Comparison of ENCODE assay signal across 1 fruit fly cellular context in the genomic region with DNA sequence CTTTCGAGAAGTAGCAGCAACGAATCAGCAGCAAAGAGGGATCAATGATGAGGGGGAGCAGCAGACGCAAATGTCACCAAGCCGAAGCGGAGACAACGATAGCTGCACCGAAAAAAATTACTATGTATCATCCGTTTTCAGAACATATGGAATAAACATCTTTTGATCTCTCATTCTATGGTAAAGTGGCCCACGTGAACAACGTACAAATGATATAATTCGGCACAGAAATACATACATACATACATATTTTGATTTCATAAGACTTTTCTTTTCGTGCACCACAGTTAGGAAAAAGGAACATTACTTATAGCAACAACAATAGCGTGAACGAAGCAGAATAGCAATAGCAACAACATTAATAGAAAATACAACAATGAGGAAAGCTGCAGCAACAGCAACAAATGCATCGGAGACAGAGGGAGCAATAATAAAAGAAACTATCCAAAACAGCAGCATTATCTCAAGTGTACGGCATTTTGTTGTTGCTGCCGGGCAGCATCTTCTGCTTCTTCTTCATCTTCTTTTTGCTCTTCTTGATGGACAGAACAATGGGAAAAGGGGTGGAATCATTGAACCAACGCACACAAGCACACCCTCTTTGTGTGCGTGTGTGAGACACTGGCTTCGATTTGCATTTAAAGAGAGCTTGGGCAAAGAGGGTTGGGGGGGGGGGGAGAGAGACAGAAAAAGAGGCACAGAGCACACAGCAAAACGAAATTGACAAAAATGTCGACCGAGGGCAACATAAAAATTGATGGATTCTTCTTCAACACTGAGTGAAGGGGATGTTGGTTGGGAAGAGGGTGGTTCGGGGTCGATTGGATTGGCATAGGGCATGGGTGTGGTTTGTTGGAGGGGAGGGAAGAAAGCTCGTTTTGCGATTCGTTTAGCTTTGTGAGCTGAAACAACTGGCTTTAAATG.
TF ChIP-seq lines count a peak whose summit lies in the region.

No protein-coding gene starts in this region.

TF ChIP-seq in whole organism, embryonic, 481 proteins besides CTCF, POLR2A, EP300 and RAD21 (continued from another document and continues in another):
- TF ChIP-seq Atf6 (GFP tag; IDR thresholded peaks at IDR 0.05; lab: Robert Waterston, UW) (no peak), Neu2 (GFP tag; optimal IDR thresholded peaks at IDR 0.05; lab: Kevin White, UChicago; ENCODE audit: borderline replicate concordance) (no peak), MBD-R2 (GFP tag; IDR thresholded peaks at IDR 0.05; lab: Robert Waterston, UW) (no peak), sqz (GFP tag; optimal IDR thresholded peaks at IDR 0.05; lab: Kevin White, UChicago) (no peak), ap (GFP tag; IDR thresholded peaks at IDR 0.05; lab: Robert Waterston, UW) (no peak), dan (GFP tag; IDR thresholded peaks at IDR 0.05; lab: Robert Waterston, UW) (no peak), sd (tag; optimal IDR thresholded peaks at IDR 0.05; lab: Kevin White, UChicago) (no peak), CG18619 (GFP tag; optimal IDR thresholded peaks at IDR 0.05; lab: Kevin White, UChicago) (peak; percentile 48), org-1 (GFP tag; optimal IDR thresholded peaks at IDR 0.05; lab: Kevin White, UChicago) (peak; percentile 50), zen2 (GFP tag; IDR thresholded peaks at IDR 0.05; lab: Robert Waterston, UW; ENCODE audit: partially characterized antibody) (no peak; the same call in 2 of the 3 replicates), pfk (GFP tag; optimal IDR thresholded peaks at IDR 0.05; lab: Kevin White, UChicago) (no peak), CkIIα-i1 (GFP tag; IDR thresholded peaks at IDR 0.05; lab: Robert Waterston, UW) (no peak), CG7372 (GFP tag; IDR thresholded peaks at IDR 0.05; lab: Robert Waterston, UW) (no peak), Antp (GFP tag; optimal IDR thresholded peaks at IDR 0.05; lab: Kevin White, UChicago) (peak; percentile 69), Med (GFP tag; lab: Kevin White, UChicago) (peak; percentile 90), C15 (GFP tag; IDR thresholded peaks at IDR 0.05; lab: Robert Waterston, UW) (no peak), D (optimal IDR thresholded peaks at IDR 0.05; lab: Kevin White, UChicago) (no peak), D (GFP tag; optimal IDR thresholded peaks at IDR 0.05; lab: Kevin White, UChicago) (peak; percentile 71), CG11560 (tag; IDR thresholded peaks at IDR 0.05; lab: Robert Waterston, UW) (no peak), CG7271 (tag; optimal IDR thresholded peaks at IDR 0.05; lab: Kevin White, UChicago) (no peak), HLH4C (GFP tag; IDR thresholded peaks at IDR 0.05; lab: Robert Waterston, UW; ENCODE audit: partially characterized antibody) (no peak), Nf-YA (GFP tag; IDR thresholded peaks at IDR 0.05; lab: Robert Waterston, UW) (no peak), Fer3 (tag; optimal IDR thresholded peaks at IDR 0.05; lab: Kevin White, UChicago) (peak; percentile 7), nerfin-1 (tag; optimal IDR thresholded peaks at IDR 0.05; lab: Kevin White, UChicago) (peak; percentile 7), Dref (GFP tag; IDR thresholded peaks at IDR 0.05; lab: Robert Waterston, UW) (no peak), lab (GFP tag; optimal IDR thresholded peaks at IDR 0.05; lab: Kevin White, UChicago) (peak; percentile 35), CG3726 (GFP tag; IDR thresholded peaks at IDR 0.05; lab: Robert Waterston, UW) (no peak), CG17186 (GFP tag; optimal IDR thresholded peaks at IDR 0.05; lab: Kevin White, UChicago) (peak; percentile 20), CG9727 (GFP tag; optimal IDR thresholded peaks at IDR 0.05; lab: Kevin White, UChicago) (peak; percentile 87), HmgD (GFP tag; optimal IDR thresholded peaks at IDR 0.05; lab: Kevin White, UChicago) (no peak), onecut (GFP tag; IDR thresholded peaks at IDR 0.05; lab: Robert Waterston, UW) (peak; percentile 18), br (optimal IDR thresholded peaks at IDR 0.05; lab: Kevin White, UChicago) (no peak), CG11247 (GFP tag; IDR thresholded peaks at IDR 0.05; lab: Robert Waterston, UW) (no peak), CG10209 (GFP tag; optimal IDR thresholded peaks at IDR 0.05; lab: Kevin White, UChicago) (peak; percentile 69), CG9876 (GFP tag; optimal IDR thresholded peaks at IDR 0.05; lab: Kevin White, UChicago) (peak; percentile 11), CG8944 (GFP tag; optimal IDR thresholded peaks at IDR 0.05; lab: Kevin White, UChicago) (peak; percentile 57), en (GFP tag; optimal IDR thresholded peaks at IDR 0.05; lab: Kevin White, UChicago) (peak; percentile 63), CG13424 (tag; optimal IDR thresholded peaks at IDR 0.05; lab: Kevin White, UChicago) (peak; percentile 43), CG6654 (GFP tag; optimal IDR thresholded peaks at IDR 0.05; lab: Kevin White, UChicago) (no peak), CG13624 (GFP tag; optimal IDR thresholded peaks at IDR 0.05; lab: Kevin White, UChicago) (peak; percentile 41), p53 (GFP tag; optimal IDR thresholded peaks at IDR 0.05; lab: Kevin White, UChicago) (peak; percentile 28), CG15269 (tag; optimal IDR thresholded peaks at IDR 0.05; lab: Kevin White, UChicago) (peak; percentile 32), sna (GFP tag; IDR thresholded peaks at IDR 0.05; lab: Robert Waterston, UW; ENCODE audit: partially characterized antibody) (no peak), al (GFP tag; IDR thresholded peaks at IDR 0.05; lab: Robert Waterston, UW) (no peak), wdn (GFP tag; IDR thresholded peaks at IDR 0.05; lab: Robert Waterston, UW) (no peak), ems (GFP tag; optimal IDR thresholded peaks at IDR 0.05; lab: Kevin White, UChicago) (peak; percentile 38), CG14667 (GFP tag; IDR thresholded peaks at IDR 0.05; lab: Robert Waterston, UW) (no peak), CG18262 (tag; optimal IDR thresholded peaks at IDR 0.05; lab: Kevin White, UChicago) (peak; percentile 83), eyg (GFP tag; optimal IDR thresholded peaks at IDR 0.05; lab: Kevin White, UChicago) (no peak), CG8924 (tag; optimal IDR thresholded peaks at IDR 0.05; lab: Kevin White, UChicago) (peak; percentile 69), E2f1 (GFP tag; IDR thresholded peaks at IDR 0.05; lab: Robert Waterston, UW) (0 out of 2 replicates have a peak, but pooled peaks have one; percentile 24), CG6689 (GFP tag; IDR thresholded peaks at IDR 0.05; lab: Robert Waterston, UW) (peak; percentile 58), CG6765 (GFP tag; optimal IDR thresholded peaks at IDR 0.05; lab: Kevin White, UChicago) (no peak), Gsc (GFP tag; IDR thresholded peaks at IDR 0.05; lab: Robert Waterston, UW) (no peak), CG11085 (GFP tag; IDR thresholded peaks at IDR 0.05; lab: Robert Waterston, UW) (no peak), Dll (GFP tag; IDR thresholded peaks at IDR 0.05; lab: Robert Waterston, UW; ENCODE audit: partially characterized antibody) (no peak), CG2678 (tag; optimal IDR thresholded peaks at IDR 0.05; lab: Kevin White, UChicago) (peak; percentile 57), ab (GFP tag; optimal IDR thresholded peaks at IDR 0.05; lab: Kevin White, UChicago) (no peak), CG1603 (tag; optimal IDR thresholded peaks at IDR 0.05; lab: Kevin White, UChicago) (peak; percentile 86), crp (GFP tag; optimal IDR thresholded peaks at IDR 0.05; lab: Kevin White, UChicago) (no peak), CG4282 (GFP tag; optimal IDR thresholded peaks at IDR 0.05; lab: Kevin White, UChicago) (no peak), Elba2 (GFP tag; optimal IDR thresholded peaks at IDR 0.05; lab: Kevin White, UChicago) (no peak), Ravus (GFP tag; IDR thresholded peaks at IDR 0.05; lab: Robert Waterston, UW) (no peak), CG11504 (tag; optimal IDR thresholded peaks at IDR 0.05; lab: Kevin White, UChicago) (peak; percentile 70), CG10321 (GFP tag; IDR thresholded peaks at IDR 0.05; lab: Robert Waterston, UW) (no peak), ase (GFP tag; IDR thresholded peaks at IDR 0.05; lab: Robert Waterston, UW) (no peak), zen (tag; optimal IDR thresholded peaks at IDR 0.05; lab: Kevin White, UChicago) (peak; percentile 65), CG16815 (GFP tag; optimal IDR thresholded peaks at IDR 0.05; lab: Kevin White, UChicago) (peak; percentile 69), Gug (GFP tag; IDR thresholded peaks at IDR 0.05; lab: Robert Waterston, UW) (peak; percentile 50; the same call in 2 of the 4 replicates), Side (GFP tag; optimal IDR thresholded peaks at IDR 0.05; lab: Kevin White, UChicago) (peak; percentile 49), CG9797 (GFP tag; optimal IDR thresholded peaks at IDR 0.05; lab: Kevin White, UChicago) (no peak), bigmax (GFP tag; optimal IDR thresholded peaks at IDR 0.05; lab: Kevin White, UChicago) (no peak), gce (GFP tag; IDR thresholded peaks at IDR 0.05; lab: Robert Waterston, UW) (no peak), GATAe (GFP tag; conservative IDR thresholded peaks at IDR 0.05; lab: Robert Waterston, UW) (no peak), D19B (GFP tag; optimal IDR thresholded peaks at IDR 0.05; lab: Kevin White, UChicago) (no peak), gcm (GFP tag; optimal IDR thresholded peaks at IDR 0.05; lab: Kevin White, UChicago) (no peak), CG2712 (tag; optimal IDR thresholded peaks at IDR 0.05; lab: Kevin White, UChicago) (peak; percentile 81), CG10979 (tag; optimal IDR thresholded peaks at IDR 0.05; lab: Kevin White, UChicago) (peak; percentile 86), HLHmδ (GFP tag; optimal IDR thresholded peaks at IDR 0.05; lab: Kevin White, UChicago) (no peak), gcm2 (GFP tag; optimal IDR thresholded peaks at IDR 0.05; lab: Kevin White, UChicago) (no peak), tap (tag; optimal IDR thresholded peaks at IDR 0.05; lab: Kevin White, UChicago) (no peak), Dad (GFP tag; optimal IDR thresholded peaks at IDR 0.05; lab: Kevin White, UChicago) (peak; percentile 32), CG2116 (GFP tag; optimal IDR thresholded peaks at IDR 0.05; lab: Kevin White, UChicago) (no peak), CG16813 (GFP tag; IDR thresholded peaks at IDR 0.05; lab: Robert Waterston, UW; ENCODE audit: partially characterized antibody) (no peak), Max (GFP tag; optimal IDR thresholded peaks at IDR 0.05; lab: Kevin White, UChicago) (peak; percentile 1), bab2 (GFP tag; optimal IDR thresholded peaks at IDR 0.05; lab: Kevin White, UChicago) (peak; percentile 49), gem (tag; optimal IDR thresholded peaks at IDR 0.05; lab: Kevin White, UChicago) (peak; percentile 82), corto (GFP tag; optimal IDR thresholded peaks at IDR 0.05; lab: Kevin White, UChicago) (no peak), CG9215 (GFP tag; IDR thresholded peaks at IDR 0.05; lab: Robert Waterston, UW) (no peak), CG12236 (GFP tag; optimal IDR thresholded peaks at IDR 0.05; lab: Kevin White, UChicago) (peak; percentile 68), CG2202 (tag; optimal IDR thresholded peaks at IDR 0.05; lab: Kevin White, UChicago) (peak; percentile 58), BEAF-32 (GFP tag; optimal IDR thresholded peaks at IDR 0.05; lab: Kevin White, UChicago) (no peak), Asciz (GFP tag; optimal IDR thresholded peaks at IDR 0.05; lab: Kevin White, UChicago) (peak; percentile 40), PHDP (tag; optimal IDR thresholded peaks at IDR 0.05; lab: Kevin White, UChicago) (peak; percentile 48), CG9817 (tag; optimal IDR thresholded peaks at IDR 0.05; lab: Kevin White, UChicago) (no peak), CrebB (tag; optimal IDR thresholded peaks at IDR 0.05; lab: Kevin White, UChicago) (no peak), CG1602 (GFP tag; optimal IDR thresholded peaks at IDR 0.05; lab: Kevin White, UChicago) (peak; percentile 63), CG11398 (GFP tag; optimal IDR thresholded peaks at IDR 0.05; lab: Kevin White, UChicago) (peak; percentile 63), lola (GFP tag; optimal IDR thresholded peaks at IDR 0.05; lab: Kevin White, UChicago) (peak in 1 of 3 experiments; percentile 81), sisA (GFP tag; IDR thresholded peaks at IDR 0.05; lab: Robert Waterston, UW) (no peak; the same call in 1 of the 2 replicates), cwo (GFP tag; optimal IDR thresholded peaks at IDR 0.05; lab: Kevin White, UChicago) (no peak), Blimp-1 (GFP tag; optimal IDR thresholded peaks at IDR 0.05; lab: Kevin White, UChicago) (peak; percentile 66), Atf3 (GFP tag; optimal IDR thresholded peaks at IDR 0.05; lab: Kevin White, UChicago) (peak; percentile 45), Hmx (GFP tag; optimal IDR thresholded peaks at IDR 0.05; lab: Kevin White, UChicago) (no peak), CG11696 (GFP tag; IDR thresholded peaks at IDR 0.05; lab: Robert Waterston, UW) (no peak), CG18476 (GFP tag; optimal IDR thresholded peaks at IDR 0.05; lab: Kevin White, UChicago) (peak; percentile 53), Jarid2 (GFP tag; optimal IDR thresholded peaks at IDR 0.05; lab: Kevin White, UChicago) (no peak), CG7745 (tag; optimal IDR thresholded peaks at IDR 0.05; lab: Kevin White, UChicago) (no peak), CG15011 (GFP tag; optimal IDR thresholded peaks at IDR 0.05; lab: Kevin White, UChicago) (no peak), Nf-YB (GFP tag; optimal IDR thresholded peaks at IDR 0.05; lab: Kevin White, UChicago) (peak; percentile 76), CG5245 (GFP tag; optimal IDR thresholded peaks at IDR 0.05; lab: Kevin White, UChicago) (peak; percentile 71), stc (GFP tag; IDR thresholded peaks at IDR 0.05; lab: Robert Waterston, UW) (no peak), CG6175 (GFP tag; IDR thresholded peaks at IDR 0.05; lab: Robert Waterston, UW) (no peak), CG10267 (tag; optimal IDR thresholded peaks at IDR 0.05; lab: Kevin White, UChicago) (peak; percentile 72), CG31224 (GFP tag; IDR thresholded peaks at IDR 0.05; lab: Robert Waterston, UW) (no peak), CG32767 (GFP tag; IDR thresholded peaks at IDR 0.05; lab: Robert Waterston, UW) (0 out of 2 replicates have a peak, but pooled peaks have one; percentile 41), knrl (GFP tag; IDR thresholded peaks at IDR 0.05; lab: Robert Waterston, UW; ENCODE audit: partially characterized antibody) (no peak), run (tag; optimal IDR thresholded peaks at IDR 0.05; lab: Kevin White, UChicago) (no peak), da (GFP tag; optimal IDR thresholded peaks at IDR 0.05; lab: Kevin White, UChicago) (no peak), amos (GFP tag; IDR thresholded peaks at IDR 0.05; lab: Robert Waterston, UW; ENCODE audit: partially characterized antibody) (no peak), CG4854 (GFP tag; optimal IDR thresholded peaks at IDR 0.05; lab: Kevin White, UChicago) (no peak), Spps (tag; optimal IDR thresholded peaks at IDR 0.05; lab: Kevin White, UChicago) (peak; percentile 49), Oaz (GFP tag; IDR thresholded peaks at IDR 0.05; lab: Robert Waterston, UW) (no peak), MESR4 (GFP tag; optimal IDR thresholded peaks at IDR 0.05; lab: Kevin White, UChicago) (no peak)
